Fruit fly (Drosophila melanogaster) whole organism, embryonic: Measurements from ENCODE around the gene trv.
A peak's percentile ranks its signal among the peaks of the same experiment; 100 is the strongest.

Source experiments
- Blimp-1 ChIP-seq: fragments of 200-800 bp; sonication (Bioruptor generic); optimal IDR thresholded peaks from 3 replicates; lab custom pipeline; 2018; ENCODE audit warnings: missing biosample characterization, missing genetic modification characterization, mild to moderate bottlenecking, moderate library complexity, missing genetic modification reagents
- CG10565 ChIP-seq: fragments of 200-800 bp; sonication (Bioruptor generic); optimal IDR thresholded peaks from 3 replicates; lab custom pipeline; 2016; ENCODE audit warnings: missing biosample characterization, mild to moderate bottlenecking, missing genetic modification characterization
- CG11093 ChIP-seq: fragments of 200-800 bp; sonication (Bioruptor generic); IDR thresholded peaks from 3 replicates; pipeline ENCODE4 v1.3.6; 2022; ENCODE audit warnings: missing biosample characterization, missing genetic modification characterization
- CG11560 ChIP-seq: fragments of 200-800 bp; sonication (Bioruptor generic); IDR thresholded peaks from 3 replicates; pipeline ENCODE4 v1.3.6; 2022; ENCODE audit warnings: missing biosample characterization, missing genetic modification characterization
- CG12071 ChIP-seq: fragments of 200-800 bp; sonication (Bioruptor generic); optimal IDR thresholded peaks from 3 replicates; lab custom pipeline; 2018; ENCODE audit warnings: missing biosample characterization, mild to moderate bottlenecking, missing genetic modification characterization
- CG12659 ChIP-seq: fragments of 200-800 bp; sonication (Bioruptor generic); optimal IDR thresholded peaks from 3 replicates; lab custom pipeline; 2017; ENCODE audit warnings: mild to moderate bottlenecking, missing biosample characterization, missing genetic modification reagents, missing genetic modification characterization
- CG12769 ChIP-seq: fragments of 200-800 bp; sonication (Bioruptor generic); optimal IDR thresholded peaks from 2 replicates; lab custom pipeline; 2019; ENCODE audit warnings: missing biosample characterization, mild to moderate bottlenecking, missing genetic modification characterization, moderate library complexity
- CG14710 ChIP-seq: fragments of 200-800 bp; sonication (Bioruptor generic); optimal IDR thresholded peaks from 3 replicates; lab custom pipeline; 2019; ENCODE audit warnings: missing biosample characterization, mild to moderate bottlenecking, missing genetic modification characterization, moderate library complexity
- CG1529 ChIP-seq: fragments of 200-800 bp; sonication (Bioruptor generic); optimal IDR thresholded peaks from 3 replicates; lab custom pipeline; 2018; ENCODE audit warnings: missing biosample characterization, missing genetic modification characterization
- CG15601 ChIP-seq: fragments of 200-800 bp; sonication (Bioruptor generic); optimal IDR thresholded peaks from 3 replicates; lab custom pipeline; 2019; ENCODE audit warnings: missing biosample characterization, mild to moderate bottlenecking, missing genetic modification characterization, moderate library complexity
- CG17612 ChIP-seq: fragments of 200-800 bp; sonication (Bioruptor generic); IDR thresholded peaks from 2 replicates; pipeline ENCODE4 v1.3.6; 2022; ENCODE audit warnings: missing biosample characterization, missing genetic modification characterization
- CG17802 ChIP-seq: fragments of 200-800 bp; sonication (Bioruptor generic); optimal IDR thresholded peaks from 2 replicates; lab custom pipeline; 2018; ENCODE audit warnings: missing biosample characterization, mild to moderate bottlenecking, missing genetic modification characterization, moderate library complexity
- CG17829 ChIP-seq: fragments of 200-800 bp; optimal IDR thresholded peaks from 2 replicates; lab custom pipeline; 2019; ENCODE audit warnings: missing biosample characterization, mild to moderate bottlenecking, missing genetic modification characterization, moderate library complexity
- CG4854 ChIP-seq: fragments of 200-800 bp; sonication (Bioruptor generic); optimal IDR thresholded peaks from 2 replicates; lab custom pipeline; 2016; ENCODE audit warnings: missing biosample characterization, missing genetic modification characterization, inconsistent platforms
- CG6689 ChIP-seq: fragments of 200-800 bp; sonication (Bioruptor generic); IDR thresholded peaks from 2 replicates; pipeline ENCODE4 v1.3.6; 2022; ENCODE audit warnings: missing biosample characterization, missing genetic modification characterization
- CG8281 ChIP-seq: fragments of 200-800 bp; sonication (Bioruptor generic); optimal IDR thresholded peaks from 2 replicates; lab custom pipeline; 2018; ENCODE audit warnings: missing biosample characterization, mild to moderate bottlenecking, missing genetic modification characterization, moderate library complexity
- CG9437 ChIP-seq: fragments of 200-800 bp; sonication (Bioruptor generic); optimal IDR thresholded peaks from 2 replicates; lab custom pipeline; 2018; ENCODE audit warnings: missing biosample characterization, mild to moderate bottlenecking, missing genetic modification characterization
- CkIIα-i1 ChIP-seq: fragments of 200-800 bp; sonication (Bioruptor generic); IDR thresholded peaks from 2 replicates; pipeline ENCODE4 v1.3.6; 2022; ENCODE audit warnings: missing biosample characterization, missing genetic modification characterization
- Fer1 ChIP-seq: fragments of 200-800 bp; sonication (Bioruptor generic); optimal IDR thresholded peaks from 2 replicates; lab custom pipeline; 2017; ENCODE audit warnings: missing biosample characterization, mild to moderate bottlenecking, missing genetic modification characterization
- HLHmδ ChIP-seq: fragments of 200-800 bp; sonication (Bioruptor generic); optimal IDR thresholded peaks from 2 replicates; lab custom pipeline; 2018; ENCODE audit warnings: missing biosample characterization, mild to moderate bottlenecking, missing genetic modification characterization, moderate library complexity
- Hand ChIP-seq: fragments of 200-800 bp; sonication (Bioruptor generic); optimal IDR thresholded peaks from 2 replicates; lab custom pipeline; 2017; ENCODE audit warnings: mild to moderate bottlenecking, missing biosample characterization, missing genetic modification reagents, missing genetic modification characterization
- Hmr ChIP-seq: fragments of 200-800 bp; sonication (Bioruptor generic); optimal IDR thresholded peaks from 3 replicates; lab custom pipeline; 2017; ENCODE audit warnings: mild to moderate bottlenecking, missing biosample characterization, missing genetic modification reagents, missing genetic modification characterization
- Hr51 ChIP-seq, 2 experiments: fragments of 200-800 bp; sonication (Bioruptor generic); optimal IDR thresholded peaks; 2 replicates in 1 of 2; 3 replicates in 1 of 2; lab custom pipeline; 2016 to 2018; ENCODE audit warnings: missing biosample characterization in 2 of 2, missing genetic modification characterization in 2 of 2, mild to moderate bottlenecking in 1 of 2, moderate library complexity in 1 of 2
- Oli ChIP-seq: fragments of 200-800 bp; sonication (Bioruptor generic); optimal IDR thresholded peaks from 2 replicates; lab custom pipeline; 2018; ENCODE audit warnings: missing biosample characterization, mild to moderate bottlenecking, missing genetic modification characterization, moderate library complexity
- Pdp1 ChIP-seq, 2 experiments: fragments of 200-800 bp; sonication (Bioruptor generic); optimal IDR thresholded peaks; 3 replicates each; lab custom pipeline; 2016; ENCODE audit warnings: missing biosample characterization in 2 of 2, missing genetic modification characterization in 2 of 2, mild to moderate bottlenecking in 1 of 2, moderate library complexity in 1 of 2
- Rx ChIP-seq: fragments of 200-800 bp; sonication (Bioruptor generic); IDR thresholded peaks from 2 replicates; pipeline ENCODE4 v1.3.6; 2022; ENCODE audit warnings: missing biosample characterization, missing genetic modification characterization
- Sry-β ChIP-seq: fragments of 200-800 bp; sonication (Bioruptor generic); optimal IDR thresholded peaks from 2 replicates; lab custom pipeline; 2018; ENCODE audit warnings: missing biosample characterization, mild to moderate bottlenecking, missing genetic modification characterization, moderate library complexity
- Stat92E ChIP-seq, 3 experiments: fragments of >200 bp in 2 of 3; fragments of 200-800 bp in 1 of 3; sonication (Bioruptor generic) in 1 of 3; optimal IDR thresholded peaks; 2 replicates each; lab custom pipeline; 2017 to 2019; ENCODE audit warnings: missing biosample characterization in 3 of 3, missing genetic modification characterization in 3 of 3, mild to moderate bottlenecking in 1 of 3, moderate library complexity in 1 of 3
- Tbp ChIP-seq: fragments of >200 bp; optimal IDR thresholded peaks from 2 replicates; lab custom pipeline; 2018; ENCODE audit warnings: missing biosample characterization, missing genetic modification characterization
- Xbp1 ChIP-seq: fragments of 200-800 bp; sonication (Bioruptor generic); optimal IDR thresholded peaks from 3 replicates; lab custom pipeline; 2016; ENCODE audit warnings: missing biosample characterization, mild to moderate bottlenecking, missing genetic modification characterization
- al ChIP-seq: fragments of 200-800 bp; sonication (Bioruptor generic); IDR thresholded peaks from 2 replicates; pipeline ENCODE4 v1.3.6; 2022; ENCODE audit warnings: missing biosample characterization, missing genetic modification characterization
- ara ChIP-seq: fragments of 200-800 bp; sonication (Bioruptor generic); IDR thresholded peaks from 2 replicates; pipeline ENCODE4 v1.3.6; 2022; ENCODE audit warnings: missing biosample characterization, missing genetic modification characterization
- bab2 ChIP-seq: fragments of 200-800 bp; sonication (Bioruptor generic); optimal IDR thresholded peaks from 2 replicates; lab custom pipeline; 2016; ENCODE audit warnings: missing biosample characterization, missing genetic modification characterization
- br ChIP-seq: fragments of >200 bp; optimal IDR thresholded peaks from 2 replicates; lab custom pipeline; 2017
- ci ChIP-seq: fragments of 200-800 bp; sonication (Bioruptor generic); IDR thresholded peaks from 3 replicates; pipeline ENCODE4 v1.3.6; 2022; ENCODE audit warnings: missing biosample characterization, missing genetic modification characterization
- dysf ChIP-seq: fragments of 200-800 bp; sonication (Bioruptor generic); IDR thresholded peaks from 3 replicates; pipeline ENCODE4 v1.3.6; 2022; ENCODE audit warnings: missing biosample characterization, missing genetic modification characterization
- ems ChIP-seq: fragments of 200-800 bp; sonication (Bioruptor generic); optimal IDR thresholded peaks from 3 replicates; lab custom pipeline; 2016; ENCODE audit warnings: missing biosample characterization, missing genetic modification characterization
- gt ChIP-seq: fragments of 200-800 bp; sonication (Bioruptor generic); IDR thresholded peaks from 2 replicates; pipeline ENCODE4 v1.3.6; 2022; ENCODE audit warnings: missing biosample characterization, missing genetic modification characterization
- jigr1 ChIP-seq: fragments of 200-800 bp; sonication (Bioruptor generic); IDR thresholded peaks from 3 replicates; pipeline ENCODE4 v1.3.6; 2022; ENCODE audit warnings: missing biosample characterization, missing genetic modification characterization
- kay ChIP-seq: fragments of 200-800 bp; sonication (Bioruptor generic); optimal IDR thresholded peaks from 2 replicates; lab custom pipeline; 2016; ENCODE audit warnings: missing biosample characterization, missing genetic modification characterization
- nerfin-1 ChIP-seq: fragments of 200-800 bp; sonication (Bioruptor generic); optimal IDR thresholded peaks from 3 replicates; lab custom pipeline; 2019; ENCODE audit warnings: missing biosample characterization, mild to moderate bottlenecking, missing genetic modification characterization, moderate library complexity
- nerfin-2 ChIP-seq: fragments of 200-800 bp; sonication (Bioruptor generic); IDR thresholded peaks from 2 replicates; pipeline ENCODE4 v1.3.6; 2022; ENCODE audit warnings: missing biosample characterization, missing genetic modification characterization; ENCODE audit not compliant: partially characterized antibody
- run ChIP-seq: fragments of 200-800 bp; sonication (Bioruptor generic); optimal IDR thresholded peaks from 3 replicates; lab custom pipeline; 2018; ENCODE audit warnings: missing biosample characterization, mild to moderate bottlenecking, missing genetic modification characterization
- sens-2 ChIP-seq: fragments of 200-800 bp; sonication (Bioruptor generic); IDR thresholded peaks from 2 replicates; pipeline ENCODE4 v1.3.6; 2022; ENCODE audit warnings: missing biosample characterization, missing genetic modification characterization
- sob ChIP-seq: fragments of 200-800 bp; sonication (Bioruptor generic); IDR thresholded peaks from 2 replicates; pipeline ENCODE4 v1.3.6; 2022; ENCODE audit warnings: missing biosample characterization, missing genetic modification characterization
- sr ChIP-seq: fragments of 200-800 bp; sonication (Bioruptor generic); IDR thresholded peaks from 3 replicates; pipeline ENCODE4 v1.3.6; 2022; ENCODE audit warnings: missing biosample characterization, missing genetic modification characterization
- stc ChIP-seq: fragments of 200-800 bp; sonication (Bioruptor generic); IDR thresholded peaks from 2 replicates; pipeline ENCODE4 v1.3.6; 2022; ENCODE audit warnings: missing biosample characterization, missing genetic modification characterization
- sug ChIP-seq: fragments of 200-800 bp; optimal IDR thresholded peaks from 2 replicates; lab custom pipeline; 2019; ENCODE audit warnings: missing biosample characterization, mild to moderate bottlenecking, missing genetic modification characterization, moderate library complexity
- tgo ChIP-seq: fragments of 200-800 bp; sonication (Bioruptor generic); IDR thresholded peaks from 3 replicates; pipeline ENCODE4 v1.3.6; 2022; ENCODE audit warnings: missing biosample characterization, missing genetic modification characterization
- vvl ChIP-seq: fragments of 200-800 bp; sonication (Bioruptor generic); IDR thresholded peaks from 2 replicates; pipeline ENCODE4 v1.3.6; 2022; ENCODE audit warnings: missing biosample characterization, missing genetic modification characterization
- zen2 ChIP-seq: fragments of 200-800 bp; sonication (Bioruptor generic); IDR thresholded peaks from 3 replicates; pipeline ENCODE4 v1.3.6; 2022; ENCODE audit warnings: missing biosample characterization, missing genetic modification characterization; ENCODE audit not compliant: partially characterized antibody

trv gene

DNA sequence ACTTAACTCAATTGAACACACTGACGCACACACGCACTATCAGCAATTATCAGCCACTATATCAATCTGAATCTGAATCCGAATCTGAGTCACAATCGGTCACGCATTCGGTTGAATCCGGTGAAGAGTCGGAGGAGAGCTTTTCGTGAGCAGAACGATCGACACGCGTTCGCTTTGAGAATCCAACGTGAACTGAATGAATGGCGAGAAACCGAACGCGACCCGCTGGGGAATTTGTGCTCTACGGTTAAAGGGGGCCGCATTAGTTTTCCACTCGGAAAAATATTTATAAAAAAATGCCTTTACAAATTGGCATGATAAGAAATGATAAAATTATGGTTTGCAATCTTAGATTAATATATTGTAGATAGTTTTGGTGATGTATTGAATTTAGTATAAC lies 38.2 kb upstream of the trv start, which contains the start of gene betaTub97EF (continued):
- no peak for TF ChIP-seq CG8281
- no peak for TF ChIP-seq al (GFP tag; lab: Robert Waterston, UW)
- peak; percentile 93 for TF ChIP-seq CG12769 (tag; lab: Kevin White, UChicago)
- no peak for TF ChIP-seq Fer1 (GFP tag; lab: Kevin White, UChicago)
- peak; percentile 71 for TF ChIP-seq ci (GFP tag; lab: Robert Waterston, UW)
- TF ChIP-seq Xbp1: no peak
- no peak for TF ChIP-seq Pdp1 (GFP tag; optimal IDR thresholded peaks at IDR 0.05; lab: Kevin White, UChicago)
- no peak for TF ChIP-seq CG17802 (tag; lab: Kevin White, UChicago)
- TF ChIP-seq Hr51 (GFP tag; optimal IDR thresholded peaks at IDR 0.05; lab: Kevin White, UChicago): no peak
- TF ChIP-seq kay (GFP tag; lab: Kevin White, UChicago): peak; percentile 75
- TF ChIP-seq run (tag; lab: Kevin White, UChicago): no peak
- no peak for TF ChIP-seq Rx
- TF ChIP-seq Blimp-1 (GFP tag; lab: Kevin White, UChicago): no peak
- TF ChIP-seq CG17612 (GFP tag; lab: Robert Waterston, UW): no peak
- no peak for TF ChIP-seq sug (tag; lab: Kevin White, UChicago)
- no peak for TF ChIP-seq sr (GFP tag; lab: Robert Waterston, UW)
- no peak for TF ChIP-seq ems (GFP tag; lab: Kevin White, UChicago)
- no peak for TF ChIP-seq ara (GFP tag; lab: Robert Waterston, UW)
- TF ChIP-seq Hand (GFP tag; lab: Kevin White, UChicago): no peak
- no peak for TF ChIP-seq Tbp (GFP tag; lab: Kevin White, UChicago)
- TF ChIP-seq CkIIα-i1: no peak
- TF ChIP-seq stc (GFP tag; lab: Robert Waterston, UW): 0 out of 2 replicates have a peak, but pooled peaks have one; percentile 40
- TF ChIP-seq vvl (GFP tag; lab: Robert Waterston, UW): peak; percentile 28; the same call in 1 of the 2 replicates
- TF ChIP-seq nerfin-1: no peak
- TF ChIP-seq Stat92E (GFP tag; optimal IDR thresholded peaks at IDR 0.05; lab: Kevin White, UChicago): no peak
- no peak for TF ChIP-seq Sry-β (GFP tag; lab: Kevin White, UChicago)
- TF ChIP-seq CG11093 (GFP tag; lab: Robert Waterston, UW): no peak
- no peak for TF ChIP-seq CG11560 (tag; lab: Robert Waterston, UW)
- no peak for TF ChIP-seq jigr1 (GFP tag; lab: Robert Waterston, UW)
- TF ChIP-seq CG15601 (tag; lab: Kevin White, UChicago): no peak
- TF ChIP-seq CG1529 (GFP tag; lab: Kevin White, UChicago): no peak
- no peak for TF ChIP-seq CG12659 (GFP tag; lab: Kevin White, UChicago)
- TF ChIP-seq sens-2 (GFP tag; lab: Robert Waterston, UW): 0 out of 2 replicates have a peak, but pooled peaks have one; percentile 6
- TF ChIP-seq CG17829 (tag; lab: Kevin White, UChicago): no peak
- TF ChIP-seq tgo: no peak
- no peak for TF ChIP-seq CG12071
- no peak for TF ChIP-seq nerfin-2
- TF ChIP-seq CG10565 (GFP tag; lab: Kevin White, UChicago): no peak
- TF ChIP-seq zen2 (GFP tag; lab: Robert Waterston, UW): no peak
- TF ChIP-seq gt (GFP tag; lab: Robert Waterston, UW): no peak
- no peak for TF ChIP-seq CG6689
- no peak for TF ChIP-seq HLHmδ (GFP tag; lab: Kevin White, UChicago)
- TF ChIP-seq Oli (tag; lab: Kevin White, UChicago): no peak
- no peak for TF ChIP-seq bab2 (GFP tag; lab: Kevin White, UChicago)
- TF ChIP-seq CG14710 (tag; lab: Kevin White, UChicago): no peak
- TF ChIP-seq CG9437 (GFP tag; lab: Kevin White, UChicago): no peak
- TF ChIP-seq sob (GFP tag; lab: Robert Waterston, UW): 0 out of 2 replicates have a peak, but pooled peaks have one; percentile 11
- TF ChIP-seq Hmr (GFP tag; lab: Kevin White, UChicago): no peak
- TF ChIP-seq br: no peak
- TF ChIP-seq CG4854: no peak
- TF ChIP-seq dysf (GFP tag; lab: Robert Waterston, UW): peak; percentile 32; the same call in 2 of the 3 replicates
